Fruit fly (Drosophila melanogaster) whole organism, pupa: ENCODE results near the gene Tep4.

Source experiments
- CG10348 ChIP-seq: fragments of 200-800 bp; sonication (Bioruptor generic); IDR thresholded peaks from 2 replicates; pipeline ENCODE4 v1.3.6; 2022; ENCODE audit warnings: missing biosample characterization, missing genetic modification characterization
- CG12605 ChIP-seq: fragments of 200-800 bp; sonication (Bioruptor generic); IDR thresholded peaks from 2 replicates; pipeline ENCODE4 v1.3.6; 2022; ENCODE audit warnings: missing biosample characterization, missing genetic modification characterization
- CG14655 ChIP-seq: fragments of 200-800 bp; sonication (Bioruptor generic); optimal IDR thresholded peaks from 3 replicates; lab custom pipeline; 2017; ENCODE audit warnings: mild to moderate bottlenecking, missing biosample characterization, missing genetic modification reagents, missing genetic modification characterization
- CG17806 ChIP-seq: fragments of 200-800 bp; sonication (Bioruptor generic); optimal IDR thresholded peaks from 2 replicates; lab custom pipeline; 2018; ENCODE audit warnings: missing biosample characterization, mild to moderate bottlenecking, missing genetic modification characterization, moderate library complexity
- CG8159 ChIP-seq: fragments of 200-800 bp; sonication (Bioruptor generic); optimal IDR thresholded peaks from 3 replicates; lab custom pipeline; 2018; ENCODE audit warnings: missing biosample characterization, mild to moderate bottlenecking, missing genetic modification characterization, moderate library complexity
- CG8301 ChIP-seq: fragments of 200-800 bp; sonication (Bioruptor generic); optimal IDR thresholded peaks from 2 replicates; lab custom pipeline; 2018; ENCODE audit warnings: missing biosample characterization, mild to moderate bottlenecking, missing genetic modification characterization
- EcR ChIP-seq: fragments of 200-800 bp; sonication (Bioruptor generic); optimal IDR thresholded peaks from 3 replicates; lab custom pipeline; 2019; ENCODE audit warnings: missing biosample characterization, missing genetic modification characterization, mild to moderate bottlenecking, moderate library complexity, missing genetic modification reagents
- Ets98B ChIP-seq: fragments of 200-800 bp; sonication (Bioruptor generic); IDR thresholded peaks from 2 replicates; pipeline ENCODE4 v1.3.6; 2022; ENCODE audit warnings: missing biosample characterization, missing genetic modification characterization
- Pif1B ChIP-seq: fragments of 200-800 bp; sonication (Bioruptor generic); optimal IDR thresholded peaks from 3 replicates; lab custom pipeline; 2016; ENCODE audit warnings: missing biosample characterization, missing genetic modification characterization
- fd96Ca ChIP-seq: fragments of 200-800 bp; sonication (Bioruptor generic); IDR thresholded peaks from 3 replicates; pipeline ENCODE4 v1.3.6; 2022; ENCODE audit warnings: missing biosample characterization, missing genetic modification characterization

DNA sequence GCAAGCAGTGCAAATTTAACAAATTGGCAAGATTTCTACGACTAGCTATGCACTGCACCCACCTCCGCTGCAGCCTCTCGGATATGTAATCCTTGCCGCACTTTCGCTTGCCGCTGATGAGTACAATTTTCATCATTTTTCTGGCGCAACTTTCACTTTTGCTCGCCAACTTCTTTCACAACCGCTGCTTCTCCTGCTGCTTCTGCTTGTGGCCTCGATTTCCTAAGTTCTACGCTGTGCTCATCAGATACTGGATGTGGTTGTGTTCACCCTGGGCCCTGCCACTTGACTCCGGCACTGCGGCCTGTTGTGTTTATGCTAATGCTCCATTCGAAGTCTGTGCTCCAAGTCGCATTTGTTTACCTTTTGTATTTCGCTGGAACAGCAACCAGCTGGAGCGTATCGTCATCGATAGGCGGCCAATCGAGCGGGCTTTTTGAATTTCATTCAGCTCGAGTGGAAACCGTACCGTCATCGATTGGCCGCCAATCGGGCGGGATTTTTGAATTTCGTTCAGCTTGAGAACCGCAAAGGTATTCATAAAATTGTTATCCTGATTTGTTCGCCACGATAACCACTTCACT is 31.8 kb downstream of the Tep4 start, which contains the start of gene Pmvk:
- no peak for TF ChIP-seq EcR (GFP tag; lab: Kevin White, UChicago)
- no peak for TF ChIP-seq CG10348 (GFP tag; lab: Robert Waterston, UW)
- TF ChIP-seq fd96Ca, result no peak
- TF ChIP-seq CG17806 (tag; lab: Kevin White, UChicago), result no peak
- TF ChIP-seq Ets98B (GFP tag; lab: Robert Waterston, UW), result no peak
- TF ChIP-seq Pif1B, result no peak
- TF ChIP-seq CG12605 (GFP tag; lab: Robert Waterston, UW), result no peak
- peak; percentile 31 for TF ChIP-seq CG8301
- no peak for TF ChIP-seq CG14655 (GFP tag; lab: Kevin White, UChicago)
- TF ChIP-seq CG8159, result no peak
